Fruit fly (Drosophila melanogaster) whole organism, embryonic: ENCODE results near the gene Lsp1alpha.

Experiments
- Asciz ChIP-seq: fragments of 200-800 bp; sonication (Bioruptor generic); optimal IDR thresholded peaks from 2 replicates; lab custom pipeline; 2017; ENCODE audit warnings: missing biosample characterization, mild to moderate bottlenecking, missing genetic modification characterization, missing genetic modification reagents
- CG10543 ChIP-seq: fragments of 200-800 bp; sonication (Bioruptor generic); optimal IDR thresholded peaks from 3 replicates; lab custom pipeline; 2017; ENCODE audit warnings: missing biosample characterization, mild to moderate bottlenecking, missing genetic modification characterization, moderate library complexity
- CG11247 ChIP-seq: fragments of 200-800 bp; sonication (Bioruptor generic); IDR thresholded peaks from 2 replicates; pipeline ENCODE4 v1.3.6; 2022; ENCODE audit warnings: missing biosample characterization, missing genetic modification characterization
- CG11723 ChIP-seq: fragments of 200-800 bp; sonication (Bioruptor generic); optimal IDR thresholded peaks from 2 replicates; lab custom pipeline; 2017; ENCODE audit warnings: missing biosample characterization, mild to moderate bottlenecking, missing genetic modification characterization
- CG12071 ChIP-seq: fragments of 200-800 bp; sonication (Bioruptor generic); optimal IDR thresholded peaks from 3 replicates; lab custom pipeline; 2018; ENCODE audit warnings: missing biosample characterization, mild to moderate bottlenecking, missing genetic modification characterization
- CG1603 ChIP-seq: fragments of 200-800 bp; sonication (Bioruptor generic); optimal IDR thresholded peaks from 2 replicates; lab custom pipeline; 2019; ENCODE audit warnings: missing biosample characterization, mild to moderate bottlenecking, missing genetic modification characterization, moderate library complexity
- CG16813 ChIP-seq: fragments of 200-800 bp; sonication (Bioruptor generic); IDR thresholded peaks from 3 replicates; pipeline ENCODE4 v1.3.6; 2022; ENCODE audit warnings: missing biosample characterization, missing genetic modification characterization; ENCODE audit not compliant: partially characterized antibody
- CG1792 ChIP-seq: fragments of 200-800 bp; sonication (Bioruptor generic); optimal IDR thresholded peaks from 2 replicates; lab custom pipeline; 2016; ENCODE audit warnings: missing biosample characterization, missing genetic modification characterization
- CG7963 ChIP-seq: fragments of 200-800 bp; sonication (Bioruptor generic); IDR thresholded peaks from 3 replicates; pipeline ENCODE4 v1.3.6; 2022; ENCODE audit warnings: missing biosample characterization, missing genetic modification characterization; ENCODE audit not compliant: partially characterized antibody
- CG9437 ChIP-seq: fragments of 200-800 bp; sonication (Bioruptor generic); optimal IDR thresholded peaks from 2 replicates; lab custom pipeline; 2018; ENCODE audit warnings: missing biosample characterization, mild to moderate bottlenecking, missing genetic modification characterization
- CG9727 ChIP-seq: fragments of 200-800 bp; sonication (Bioruptor generic); optimal IDR thresholded peaks from 3 replicates; lab custom pipeline; 2017; ENCODE audit warnings: missing biosample characterization, mild to moderate bottlenecking, missing genetic modification characterization
- Fer1 ChIP-seq: fragments of 200-800 bp; sonication (Bioruptor generic); optimal IDR thresholded peaks from 2 replicates; lab custom pipeline; 2017; ENCODE audit warnings: missing biosample characterization, mild to moderate bottlenecking, missing genetic modification characterization
- H2.0 ChIP-seq: fragments of 200-800 bp; sonication (Bioruptor generic); IDR thresholded peaks from 2 replicates; pipeline ENCODE4 v1.3.6; 2022; ENCODE audit warnings: missing biosample characterization, missing genetic modification characterization
- Hand ChIP-seq: fragments of 200-800 bp; sonication (Bioruptor generic); optimal IDR thresholded peaks from 2 replicates; lab custom pipeline; 2017; ENCODE audit warnings: mild to moderate bottlenecking, missing biosample characterization, missing genetic modification reagents, missing genetic modification characterization
- Hmr ChIP-seq: fragments of 200-800 bp; sonication (Bioruptor generic); optimal IDR thresholded peaks from 3 replicates; lab custom pipeline; 2017; ENCODE audit warnings: mild to moderate bottlenecking, missing biosample characterization, missing genetic modification reagents, missing genetic modification characterization
- Med ChIP-seq: fragments of 200-800 bp; sonication (Bioruptor generic); peaks from one replicate; lab custom pipeline; 2016; ENCODE audit warnings: missing biosample characterization, missing genetic modification characterization, mild to moderate bottlenecking, inconsistent platforms, moderate library complexity
- NC2β ChIP-seq: fragments of 200-800 bp; sonication (Bioruptor generic); optimal IDR thresholded peaks from 2 replicates; lab custom pipeline; 2016; ENCODE audit warnings: missing biosample characterization, missing genetic modification characterization
- Oli ChIP-seq: fragments of 200-800 bp; sonication (Bioruptor generic); optimal IDR thresholded peaks from 2 replicates; lab custom pipeline; 2018; ENCODE audit warnings: missing biosample characterization, mild to moderate bottlenecking, missing genetic modification characterization, moderate library complexity
- Ptx1 ChIP-seq: fragments of 200-800 bp; sonication (Bioruptor generic); IDR thresholded peaks from 2 replicates; pipeline ENCODE4 v1.3.6; 2022; ENCODE audit warnings: missing biosample characterization, missing genetic modification characterization
- Tbp ChIP-seq: fragments of >200 bp; optimal IDR thresholded peaks from 2 replicates; lab custom pipeline; 2018; ENCODE audit warnings: missing biosample characterization, missing genetic modification characterization
- ac ChIP-seq: fragments of 200-800 bp; sonication (Bioruptor generic); optimal IDR thresholded peaks from 3 replicates; lab custom pipeline; 2017; ENCODE audit warnings: missing biosample characterization, mild to moderate bottlenecking, missing genetic modification characterization
- ato ChIP-seq: fragments of 200-800 bp; sonication (Bioruptor generic); IDR thresholded peaks from 2 replicates; pipeline ENCODE4 v1.3.6; 2022; ENCODE audit warnings: missing biosample characterization, missing genetic modification characterization; ENCODE audit not compliant: partially characterized antibody
- cas ChIP-seq: fragments of 200-800 bp; sonication (Bioruptor generic); IDR thresholded peaks from 2 replicates; pipeline ENCODE4 v1.3.6; 2022; ENCODE audit warnings: missing biosample characterization, missing genetic modification characterization
- caup ChIP-seq: fragments of 200-800 bp; sonication (Bioruptor generic); optimal IDR thresholded peaks from 3 replicates; lab custom pipeline; 2017; ENCODE audit warnings: missing biosample characterization, mild to moderate bottlenecking, missing genetic modification characterization, moderate library complexity; ENCODE audit not compliant: severe bottlenecking
- cwo ChIP-seq: fragments of 200-800 bp; sonication (Bioruptor generic); optimal IDR thresholded peaks from 3 replicates; lab custom pipeline; 2017; ENCODE audit warnings: missing biosample characterization, missing genetic modification characterization, mild to moderate bottlenecking, moderate library complexity, missing genetic modification reagents
- danr ChIP-seq: fragments of 200-800 bp; sonication (Bioruptor generic); IDR thresholded peaks from 2 replicates; pipeline ENCODE4 v1.3.6; 2022; ENCODE audit warnings: missing biosample characterization, missing genetic modification characterization
- grau ChIP-seq: fragments of 200-800 bp; optimal IDR thresholded peaks from 3 replicates; lab custom pipeline; 2019; ENCODE audit warnings: missing biosample characterization, mild to moderate bottlenecking, missing genetic modification characterization, moderate library complexity
- grn ChIP-seq: fragments of 200-800 bp; sonication (Bioruptor generic); optimal IDR thresholded peaks from 3 replicates; lab custom pipeline; 2017; ENCODE audit warnings: missing biosample characterization, missing genetic modification characterization
- gt ChIP-seq: fragments of 200-800 bp; sonication (Bioruptor generic); IDR thresholded peaks from 2 replicates; pipeline ENCODE4 v1.3.6; 2022; ENCODE audit warnings: missing biosample characterization, missing genetic modification characterization
- jigr1 ChIP-seq: fragments of 200-800 bp; sonication (Bioruptor generic); IDR thresholded peaks from 3 replicates; pipeline ENCODE4 v1.3.6; 2022; ENCODE audit warnings: missing biosample characterization, missing genetic modification characterization
- jing ChIP-seq: fragments of 200-800 bp; sonication (Bioruptor generic); optimal IDR thresholded peaks from 2 replicates; lab custom pipeline; 2018; ENCODE audit warnings: missing biosample characterization, mild to moderate bottlenecking, missing genetic modification characterization
- pan ChIP-seq, 4 experiments: fragments of >200 bp in 3 of 4; fragments of 200-800 bp in 1 of 4; sonication (Bioruptor generic) in 1 of 4; optimal IDR thresholded peaks in 3 of 4; IDR thresholded peaks in 1 of 4; 2 replicates each; pipeline versions ENCODE4 v1.3.6 to Lab custom; 2017 to 2022; ENCODE audit warnings: missing biosample characterization in 2 of 4, missing genetic modification characterization in 2 of 4, mixed read lengths in 1 of 4
- pnt ChIP-seq: fragments of 200-800 bp; sonication (Bioruptor generic); optimal IDR thresholded peaks from 3 replicates; lab custom pipeline; 2016; ENCODE audit warnings: missing biosample characterization, missing genetic modification characterization
- prd ChIP-seq, 3 experiments: fragments of >200 bp in 2 of 3; fragments of 200-800 bp in 1 of 3; sonication (Bioruptor generic) in 1 of 3; optimal IDR thresholded peaks in 2 of 3; IDR thresholded peaks in 1 of 3; 2 replicates in 2 of 3; 3 replicates in 1 of 3; pipeline versions ENCODE4 v1.3.6 to Lab custom; 2017 to 2022; ENCODE audit warnings: missing biosample characterization in 1 of 3, missing genetic modification characterization in 1 of 3
- repo ChIP-seq: fragments of 200-800 bp; sonication (Bioruptor generic); optimal IDR thresholded peaks from 2 replicates; lab custom pipeline; 2016; ENCODE audit warnings: missing biosample characterization, missing genetic modification characterization
- sens ChIP-seq: fragments of 200-800 bp; sonication (Bioruptor generic); peaks from one replicate; lab custom pipeline; 2016; ENCODE audit warnings: missing biosample characterization, missing genetic modification characterization
- sisA ChIP-seq: fragments of 200-800 bp; sonication (Bioruptor generic); IDR thresholded peaks from 2 replicates; pipeline ENCODE4 v1.3.6; 2022; ENCODE audit warnings: missing biosample characterization, missing genetic modification characterization
- vfl ChIP-seq: fragments of 200-800 bp; sonication (Bioruptor generic); optimal IDR thresholded peaks from 2 replicates; lab custom pipeline; 2016; ENCODE audit warnings: missing biosample characterization, missing genetic modification characterization
- zen ChIP-seq: fragments of 200-800 bp; sonication (Bioruptor generic); optimal IDR thresholded peaks from 3 replicates; lab custom pipeline; 2018; ENCODE audit warnings: missing biosample characterization, mild to moderate bottlenecking, missing genetic modification characterization, moderate library complexity

The Lsp1alpha gene

dm6 chrX:12465316-12465715, 24.8 kb upstream of the Lsp1alpha start (continued):
- TF ChIP-seq CG1603 (tag; lab: Kevin White, UChicago) (no peak), CG12071 (no peak), grau (tag; lab: Kevin White, UChicago) (peak; percentile 53), pnt (GFP tag; lab: Kevin White, UChicago) (no peak), Fer1 (GFP tag; lab: Kevin White, UChicago) (no peak), caup (GFP tag; lab: Kevin White, UChicago) (no peak), Asciz (GFP tag; lab: Kevin White, UChicago) (no peak), CG7963 (GFP tag; lab: Robert Waterston, UW) (no peak), danr (GFP tag; lab: Robert Waterston, UW) (no peak), CG9437 (GFP tag; lab: Kevin White, UChicago) (no peak), Ptx1 (GFP tag; lab: Robert Waterston, UW) (0 out of 2 replicates have a peak, but pooled peaks have one; percentile 15), Med (GFP tag; lab: Kevin White, UChicago) (peak; percentile 8), CG9727 (GFP tag; lab: Kevin White, UChicago) (no peak), zen (tag; lab: Kevin White, UChicago) (no peak), prd (optimal IDR thresholded peaks at IDR 0.05; lab: Kevin White, UChicago) (no peak), prd (GFP tag; IDR thresholded peaks at IDR 0.05; lab: Robert Waterston, UW) (no peak), NC2β (GFP tag; lab: Kevin White, UChicago) (no peak), CG11723 (GFP tag; lab: Kevin White, UChicago) (no peak), pan (optimal IDR thresholded peaks at IDR 0.05; lab: Kevin White, UChicago) (no peak), pan (GFP tag; optimal IDR thresholded peaks at IDR 0.05 in 1 of 2, IDR thresholded peaks at IDR 0.05 in 1 of 2) (no peak), gt (no peak), CG1792 (no peak), Hmr (GFP tag; lab: Kevin White, UChicago) (no peak), repo (GFP tag; lab: Kevin White, UChicago) (no peak), grn (GFP tag; lab: Kevin White, UChicago) (no peak), Tbp (GFP tag; lab: Kevin White, UChicago) (no peak), CG11247 (GFP tag; lab: Robert Waterston, UW) (no peak), Oli (tag; lab: Kevin White, UChicago) (no peak), sens (peak; percentile 77), cas (no peak), Hand (GFP tag; lab: Kevin White, UChicago) (no peak), CG16813 (no peak), vfl (GFP tag; lab: Kevin White, UChicago) (no peak), jing (no peak), jigr1 (no peak), ato (GFP tag; lab: Robert Waterston, UW) (no peak), sisA (peak; percentile 18; the same call in 1 of the 2 replicates), cwo (GFP tag; lab: Kevin White, UChicago) (no peak), ac (GFP tag; lab: Kevin White, UChicago) (no peak), H2.0 (GFP tag; lab: Robert Waterston, UW) (0 out of 2 replicates have a peak, but pooled peaks have one; percentile 2), CG10543 (no peak)
- TF ChIP-seq, all 482 proteins: peak for 10
